Worm (Caenorhabditis elegans) whole organism, mixed stage, embryonic: ENCODE results near the gene D2062.1.
"Not testable (repeated sequence)": the region's sequence is repeated elsewhere in the genome, so short reads cannot be mapped to it uniquely, and the experiment has no call there.

Experiments
- M03D4.4 ChIP-seq: sonication (generic microtip); optimal IDR thresholded peaks from 2 replicates; lab custom pipeline; 2017; ENCODE audit warnings: mild to moderate bottlenecking, missing genetic modification characterization, missing compliant biosample characterization
- blmp-1 ChIP-seq: fragments of 150-350 bp; optimal IDR thresholded peaks from 2 replicates; lab custom pipeline; 2014; ENCODE audit warnings: missing biosample characterization, missing genetic modification characterization
- ceh-43 ChIP-seq: fragments of 200-800 bp; sonication (Bioruptor generic); optimal IDR thresholded peaks from 2 replicates; lab custom pipeline; 2018; ENCODE audit warnings: mild to moderate bottlenecking, missing genetic modification characterization, moderate library complexity, missing compliant biosample characterization
- ceh-83 ChIP-seq: fragments of 200-800 bp; sonication (Bioruptor generic); optimal IDR thresholded peaks from 2 replicates; lab custom pipeline; 2018; ENCODE audit warnings: mild to moderate bottlenecking, missing genetic modification characterization, missing compliant biosample characterization
- cnd-1 ChIP-seq: fragments of 200-800 bp; sonication (Bioruptor generic); optimal IDR thresholded peaks from 2 replicates; lab custom pipeline; 2018; ENCODE audit warnings: mild to moderate bottlenecking, missing genetic modification characterization, missing compliant biosample characterization
- elt-1 ChIP-seq: sonication (generic microtip); optimal IDR thresholded peaks from 2 replicates; lab custom pipeline; 2017; ENCODE audit warnings: missing genetic modification characterization, mild to moderate bottlenecking, missing compliant biosample characterization, antibody characterized with exemption, moderate library complexity, borderline replicate concordance; ENCODE audit not compliant: insufficient read depth
- elt-3 ChIP-seq: fragments of 150-350 bp; optimal IDR thresholded peaks from 2 replicates; lab custom pipeline; 2014; ENCODE audit warnings: missing biosample characterization, missing genetic modification characterization
- ham-2 ChIP-seq: fragments of 200-800 bp; sonication (Bioruptor generic); optimal IDR thresholded peaks from 2 replicates; lab custom pipeline; 2018; ENCODE audit warnings: mild to moderate bottlenecking, missing genetic modification characterization, missing compliant biosample characterization
- hlh-1 ChIP-seq: fragments of 150-350 bp; optimal IDR thresholded peaks from 2 replicates; lab custom pipeline; 2014; ENCODE audit warnings: missing biosample characterization, missing genetic modification reagents, missing genetic modification characterization
- lin-13 ChIP-seq: fragments of 150-350 bp; optimal IDR thresholded peaks from 2 replicates; lab custom pipeline; 2014; ENCODE audit warnings: missing biosample characterization, missing genetic modification characterization
- mep-1 ChIP-seq: fragments of 150-350 bp; optimal IDR thresholded peaks from 2 replicates; lab custom pipeline; 2017; ENCODE audit warnings: missing biosample characterization, missing genetic modification reagents, missing genetic modification characterization, inconsistent platforms
- mls-2 ChIP-seq: sonication (generic microtip); optimal IDR thresholded peaks from 2 replicates; lab custom pipeline; 2016; ENCODE audit warnings: mild to moderate bottlenecking, missing genetic modification characterization, moderate library complexity, missing compliant biosample characterization
- nhr-12 ChIP-seq: fragments of 150-350 bp; optimal IDR thresholded peaks from 2 replicates; lab custom pipeline; 2014; ENCODE audit warnings: missing biosample characterization, missing genetic modification characterization
- nhr-2 ChIP-seq: fragments of 150-350 bp; optimal IDR thresholded peaks from 2 replicates; lab custom pipeline; 2014; ENCODE audit warnings: missing biosample characterization, missing genetic modification characterization
- nhr-28 ChIP-seq: fragments of 150-350 bp; optimal IDR thresholded peaks from 2 replicates; lab custom pipeline; 2014; ENCODE audit warnings: missing biosample characterization, missing genetic modification characterization
- nhr-76 ChIP-seq: sonication (generic microtip); optimal IDR thresholded peaks from 2 replicates; lab custom pipeline; 2017; ENCODE audit warnings: missing biosample characterization, missing genetic modification characterization
- pha-4 ChIP-seq: fragments of 150-350 bp; optimal IDR thresholded peaks from 2 replicates; lab custom pipeline; 2018; ENCODE audit warnings: missing biosample characterization, missing genetic modification reagents, missing genetic modification characterization
- sem-2 ChIP-seq: fragments of 200-800 bp; sonication (Bioruptor generic); optimal IDR thresholded peaks from 2 replicates; lab custom pipeline; 2018; ENCODE audit warnings: mild to moderate bottlenecking, missing genetic modification characterization, missing compliant biosample characterization
- snpc-4 ChIP-seq: fragments of 150-350 bp; optimal IDR thresholded peaks from 2 replicates; lab custom pipeline; 2014; ENCODE audit warnings: missing biosample characterization, missing genetic modification characterization
- tbx-8 ChIP-seq: fragments of 200-800 bp; sonication (Bioruptor generic); optimal IDR thresholded peaks from 2 replicates; lab custom pipeline; 2018; ENCODE audit warnings: mild to moderate bottlenecking, missing genetic modification characterization, moderate library complexity, missing compliant biosample characterization
- unc-39 ChIP-seq: fragments of 150-350 bp; optimal IDR thresholded peaks from 2 replicates; lab custom pipeline; 2014; ENCODE audit warnings: missing biosample characterization, missing genetic modification characterization
- unc-62 ChIP-seq: fragments of 150-350 bp; optimal IDR thresholded peaks from 2 replicates; lab custom pipeline; 2014; ENCODE audit warnings: missing biosample characterization, missing genetic modification reagents, missing genetic modification characterization
- ztf-11 ChIP-seq: fragments of 150-350 bp; optimal IDR thresholded peaks from 2 replicates; lab custom pipeline; 2014; ENCODE audit warnings: missing biosample characterization, missing genetic modification characterization

The D2062.1 gene

DNA sequence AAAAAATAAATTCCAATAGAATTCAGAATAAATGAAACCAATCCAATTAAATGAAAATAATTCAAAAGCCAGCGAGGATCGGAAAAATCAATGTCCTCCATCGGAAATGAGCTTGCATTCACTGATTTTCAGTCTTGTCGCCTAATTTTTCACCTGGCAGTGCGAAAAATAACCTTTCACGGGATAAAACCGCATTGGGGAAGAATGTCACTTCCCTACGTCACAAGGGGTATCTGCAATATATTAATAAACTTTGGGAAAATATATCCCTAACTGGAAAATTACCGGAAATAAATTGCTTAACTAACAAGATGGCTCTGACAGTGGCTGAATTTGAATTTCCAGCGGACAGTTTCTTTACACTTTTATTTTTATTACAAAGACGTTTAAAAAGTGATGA lies 25.9 kb upstream of the D2062.1 start, which contains the start of gene sri-77:
Gene sri-77 (minus strand): TSS at position 101 of the 400 bp plus-strand sequence.
- TF ChIP-seq nhr-28 (tag; lab: Kevin White, UChicago) (no peak), elt-1 (tag; lab: Kevin White, UChicago) (no peak), blmp-1 (tag; lab: Kevin White, UChicago) (no peak)

ce11 chrII:2610202-2610912 lies 20.9 kb upstream of the D2062.1 start, which contains the start of gene sri-38:
Gene sri-38, plus strand, starts transcription at chrII:2610862.
- no peak for TF ChIP-seq lin-13 (tag; lab: Kevin White, UChicago)
- TF ChIP-seq snpc-4 (tag; lab: Kevin White, UChicago), result no peak
- no peak for TF ChIP-seq elt-1 (tag; lab: Kevin White, UChicago)
- no peak for TF ChIP-seq mls-2 (tag; lab: Kevin White, UChicago)
- TF ChIP-seq ceh-83, result no peak
- TF ChIP-seq ztf-11 (tag; lab: Kevin White, UChicago), result no peak
- TF ChIP-seq unc-62 (GFP tag; lab: Kevin White, UChicago), result no peak
- no peak for TF ChIP-seq blmp-1 (tag; lab: Kevin White, UChicago)
- no peak for TF ChIP-seq ceh-43 (GFP tag; lab: Kevin White, UChicago)
- no peak for TF ChIP-seq ham-2 (GFP tag; lab: Kevin White, UChicago)

- no peak for TF ChIP-seq blmp-1 (tag; lab: Kevin White, UChicago)
- TF ChIP-seq elt-1 (tag; lab: Kevin White, UChicago), result no peak
- TF ChIP-seq M03D4.4 (tag; lab: Kevin White, UChicago), result no peak
- TF ChIP-seq elt-3 (tag; lab: Kevin White, UChicago), result no peak
- TF ChIP-seq, all 35 proteins: peak for 0
These were observed 20.3 kb upstream of the D2062.1 start for ce11 chrII:2611009-2611408.

- TF ChIP-seq unc-62 (GFP tag; lab: Kevin White, UChicago); unc-39 (tag; lab: Kevin White, UChicago); nhr-12: not testable (repeated sequence)
- TF ChIP-seq, all 35 proteins: peak for 0; not testable (repeated sequence) for 35
These were observed 19.0 kb upstream of the D2062.1 start, which contains the start of gene D2062.13 for ce11 chrII:2612278-2612677. Gene D2062.13, plus strand, starts transcription at chrII:2612578.

ce11 chrII:2616634-2617033 lies 14.6 kb upstream of the D2062.1 start, which contains the start of gene msrp-5:
Gene msrp-5, plus strand, starts transcription at chrII:2616934.
- TF ChIP-seq blmp-1, elt-1, hlh-1 (tag; lab: Kevin White, UChicago): not testable (repeated sequence)
- TF ChIP-seq, all 35 proteins: peak for 0; not testable (repeated sequence) for 35

DNA sequence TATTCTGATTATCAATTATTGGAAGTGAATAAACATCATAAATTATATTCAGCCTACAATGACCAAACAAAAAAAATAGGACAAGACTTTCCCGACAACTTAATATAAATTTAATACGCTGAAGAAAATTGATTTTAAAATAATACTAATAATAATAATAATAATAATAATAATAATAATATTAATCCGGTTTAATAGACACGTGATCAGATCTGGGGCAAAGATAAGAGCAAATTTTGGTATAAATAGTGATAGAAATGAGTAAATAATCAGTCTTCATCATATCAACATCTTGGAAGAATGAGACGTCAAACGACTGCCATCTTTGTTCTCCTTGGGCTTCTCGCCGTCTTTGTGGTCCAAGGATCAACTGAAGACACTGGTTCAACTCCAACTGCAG lies 12.1 kb upstream of the D2062.1 start, which contains the start of gene msrp-6:
Gene msrp-6 (plus strand): TSS at position 301 of the 400 bp plus-strand sequence.
- TF ChIP-seq elt-3 (tag; lab: Kevin White, UChicago); nhr-2 (tag; lab: Kevin White, UChicago); sem-2: not testable (repeated sequence)

DNA sequence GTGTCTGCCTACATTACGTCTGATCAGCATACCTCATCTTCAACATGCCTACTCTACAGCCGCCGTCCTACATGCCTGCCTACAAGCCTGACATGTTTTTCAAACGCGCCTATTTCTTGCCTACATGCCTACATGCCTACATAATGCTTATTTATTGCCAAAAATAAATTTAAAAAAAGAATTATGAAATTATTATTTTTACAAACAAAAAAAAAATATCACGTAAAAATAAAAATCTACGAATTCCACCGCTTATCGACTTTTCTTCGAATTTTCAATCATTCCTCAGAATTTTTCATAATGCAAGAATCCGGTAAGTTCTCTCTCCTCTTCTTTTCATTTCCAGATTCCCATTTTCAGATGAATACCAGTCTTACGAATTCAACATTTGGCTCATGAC lies 8.8 kb upstream of the D2062.1 start, which contains the start of gene D2062.5:
Gene D2062.5 (plus strand): TSS at position 301 of the 400 bp plus-strand sequence.
- TF ChIP-seq mep-1 (no peak), nhr-76 (tag; lab: Kevin White, UChicago) (no peak), ceh-83 (no peak), pha-4 (tag; lab: Kevin White, UChicago) (no peak)

- TF ChIP-seq cnd-1; ztf-11 (tag; lab: Kevin White, UChicago); tbx-8: not testable (repeated sequence)
These were observed 8.3 kb upstream of the D2062.1 start, which contains the start of gene D2062.4 for ce11 chrII:2622936-2623452. Gene D2062.4, plus strand, starts transcription at chrII:2623402.
